Worm (Caenorhabditis elegans) whole organism, L4/young adult: ENCODE results near the gene C17H12.37.

Source experiments
- dao-5 ChIP-seq: sonication (generic microtip); optimal IDR thresholded peaks from 2 replicates; lab custom pipeline; 2016; ENCODE audit warnings: missing genotype, missing genetic modification characterization, moderate library complexity, missing compliant biosample characterization
- him-1 ChIP-seq: sonication (generic microtip); optimal IDR thresholded peaks from 2 replicates; lab custom pipeline; 2016; ENCODE audit warnings: missing genotype, missing genetic modification reagents, missing genetic modification characterization, missing compliant biosample characterization

- TF ChIP-seq him-1 (tag; lab: Kevin White, UChicago) (no peak), dao-5 (no peak)
Observed at ce11 chrIV:6757011-6757410, 47.9 kb upstream of the C17H12.37 start, which contains the start of gene usp-4.
